Fruit fly (Drosophila melanogaster) S2 (cell line): ENCODE measurements around the gene CG46467.

Experiments used
- CG8478 ChIP-seq: fragments of >200 bp; optimal IDR thresholded peaks from 2 replicates; lab custom pipeline; 2018
- CTCF ChIP-seq, 2 experiments: fragments of >200 bp; optimal IDR thresholded peaks; 2 replicates each; lab custom pipeline; 2018

Gene CG46467

dm6 chr3R:10001174-10001789, 126.8 kb downstream of the CG46467 start, which contains the start of gene CG5359:
Gene CG5359, minus strand, starts transcription at chr3R:10001276.
- TF ChIP-seq CTCF (optimal IDR thresholded peaks at IDR 0.05; lab: Kevin White, UChicago) (peak; percentile 15 to 33), CG8478 (lab: Kevin White, UChicago) (no peak)

dm6 chr3R:10024032-10024712, 149.7 kb downstream of the CG46467 start:
- TF ChIP-seq CG8478 (lab: Kevin White, UChicago): no peak
- TF ChIP-seq CTCF (optimal IDR thresholded peaks at IDR 0.05; lab: Kevin White, UChicago): no peak

dm6 chr3R:10025050-10025449, 150.6 kb downstream of the CG46467 start, which contains the start of gene CG31407:
Gene CG31407, minus strand, starts transcription at chr3R:10025150.
- TF ChIP-seq CTCF (optimal IDR thresholded peaks at IDR 0.05; lab: Kevin White, UChicago): no peak
- TF ChIP-seq CG8478 (lab: Kevin White, UChicago): no peak

- TF ChIP-seq CTCF (optimal IDR thresholded peaks at IDR 0.05; lab: Kevin White, UChicago) (no peak), CG8478 (lab: Kevin White, UChicago) (no peak)
Observed at dm6 chr3R:10028378-10028777, 153.9 kb downstream of the CG46467 start.

dm6 chr3R:10031480-10031879, 157.0 kb downstream of the CG46467 start:
- TF ChIP-seq CTCF (optimal IDR thresholded peaks at IDR 0.05; lab: Kevin White, UChicago) (no peak), CG8478 (lab: Kevin White, UChicago) (no peak)

dm6 chr3R:10032951-10033720, 158.7 kb downstream of the CG46467 start:
- TF ChIP-seq CG8478 (lab: Kevin White, UChicago): no peak
- TF ChIP-seq CTCF (optimal IDR thresholded peaks at IDR 0.05; lab: Kevin White, UChicago): no peak

- no peak for TF ChIP-seq CG8478 (lab: Kevin White, UChicago)
- no peak for TF ChIP-seq CTCF (optimal IDR thresholded peaks at IDR 0.05; lab: Kevin White, UChicago)
Observed at dm6 chr3R:10034995-10035446, 160.5 kb downstream of the CG46467 start.

- no peak for TF ChIP-seq CG8478 (lab: Kevin White, UChicago)
- no peak for TF ChIP-seq CTCF (optimal IDR thresholded peaks at IDR 0.05; lab: Kevin White, UChicago)
Observed at dm6 chr3R:10035765-10036164, 161.3 kb downstream of the CG46467 start.
